Fruit fly (Drosophila melanogaster) whole organism, embryonic: ENCODE results near the gene CG9628.

Experiments used
- BEAF-32 ChIP-seq: fragments of 200-800 bp; sonication (Bioruptor generic); optimal IDR thresholded peaks from 3 replicates; lab custom pipeline; 2017; ENCODE audit warnings: missing biosample characterization, missing genetic modification characterization, mild to moderate bottlenecking, moderate library complexity, missing genetic modification reagents
- Bdp1 ChIP-seq: fragments of 200-800 bp; sonication (Bioruptor generic); optimal IDR thresholded peaks from 3 replicates; lab custom pipeline; 2016; ENCODE audit warnings: missing biosample characterization, missing genetic modification characterization
- CG10267 ChIP-seq: fragments of 200-800 bp; sonication (Bioruptor generic); optimal IDR thresholded peaks from 2 replicates; lab custom pipeline; 2018; ENCODE audit warnings: missing biosample characterization, mild to moderate bottlenecking, missing genetic modification characterization, moderate library complexity
- CG10462 ChIP-seq: fragments of 200-800 bp; sonication (Bioruptor generic); optimal IDR thresholded peaks from 2 replicates; lab custom pipeline; 2016; ENCODE audit warnings: missing biosample characterization, missing genetic modification characterization
- CG13424 ChIP-seq: fragments of 200-800 bp; sonication (Bioruptor generic); optimal IDR thresholded peaks from 2 replicates; lab custom pipeline; 2019; ENCODE audit warnings: missing biosample characterization, mild to moderate bottlenecking, missing genetic modification characterization, moderate library complexity
- CG13624 ChIP-seq: fragments of 200-800 bp; sonication (Bioruptor generic); optimal IDR thresholded peaks from 2 replicates; lab custom pipeline; 2016; ENCODE audit warnings: missing biosample characterization, missing genetic modification characterization
- CG15269 ChIP-seq: fragments of 200-800 bp; sonication (Bioruptor generic); optimal IDR thresholded peaks from 2 replicates; lab custom pipeline; 2018; ENCODE audit warnings: missing biosample characterization, mild to moderate bottlenecking, missing genetic modification characterization, moderate library complexity
- CG17612 ChIP-seq: fragments of 200-800 bp; sonication (Bioruptor generic); IDR thresholded peaks from 2 replicates; pipeline ENCODE4 v1.3.6; 2022; ENCODE audit warnings: missing biosample characterization, missing genetic modification characterization
- CG18476 ChIP-seq: fragments of 200-800 bp; sonication (Bioruptor generic); optimal IDR thresholded peaks from 2 replicates; lab custom pipeline; 2016; ENCODE audit warnings: missing biosample characterization, mild to moderate bottlenecking, missing genetic modification characterization
- CG2120 ChIP-seq: fragments of 200-800 bp; sonication (Bioruptor generic); optimal IDR thresholded peaks from 3 replicates; lab custom pipeline; 2016; ENCODE audit warnings: missing biosample characterization, missing genetic modification characterization
- CG2129 ChIP-seq: fragments of 200-800 bp; sonication (Bioruptor generic); IDR thresholded peaks from 2 replicates; pipeline ENCODE4 v1.3.6; 2022; ENCODE audit warnings: missing biosample characterization, missing genetic modification characterization; ENCODE audit not compliant: partially characterized antibody
- CG2678 ChIP-seq: fragments of 200-800 bp; sonication (Bioruptor generic); optimal IDR thresholded peaks from 3 replicates; lab custom pipeline; 2019; ENCODE audit warnings: missing biosample characterization, mild to moderate bottlenecking, missing genetic modification characterization, moderate library complexity
- CG3065 ChIP-seq: fragments of 200-800 bp; sonication (Bioruptor generic); optimal IDR thresholded peaks from 2 replicates; lab custom pipeline; 2016; ENCODE audit warnings: missing biosample characterization, missing genetic modification characterization
- CG31365 ChIP-seq: fragments of 200-800 bp; sonication (Bioruptor generic); optimal IDR thresholded peaks from 2 replicates; lab custom pipeline; 2018; ENCODE audit warnings: missing biosample characterization, mild to moderate bottlenecking, missing genetic modification characterization
- CG4328 ChIP-seq: fragments of 200-800 bp; sonication (Bioruptor generic); optimal IDR thresholded peaks from 3 replicates; lab custom pipeline; 2017; ENCODE audit warnings: missing biosample characterization, missing genetic modification reagents, missing genetic modification characterization
- CG4424 ChIP-seq: fragments of 200-800 bp; sonication (Bioruptor generic); optimal IDR thresholded peaks from 3 replicates; lab custom pipeline; 2016; ENCODE audit warnings: missing biosample characterization, missing genetic modification characterization
- CG6254 ChIP-seq: fragments of 200-800 bp; sonication (Bioruptor generic); optimal IDR thresholded peaks from 3 replicates; lab custom pipeline; 2017; ENCODE audit warnings: mild to moderate bottlenecking, missing biosample characterization, missing genetic modification reagents, missing genetic modification characterization
- CG7372 ChIP-seq: fragments of 200-800 bp; sonication (Bioruptor generic); IDR thresholded peaks from 2 replicates; pipeline ENCODE4 v1.3.6; 2022; ENCODE audit warnings: missing biosample characterization, missing genetic modification characterization
- CG7987 ChIP-seq: fragments of 200-800 bp; sonication (Bioruptor generic); optimal IDR thresholded peaks from 2 replicates; lab custom pipeline; 2018; ENCODE audit warnings: missing biosample characterization, mild to moderate bottlenecking, missing genetic modification characterization, moderate library complexity
- CG8290 ChIP-seq, 3 experiments: fragments of 200-800 bp; sonication (Bioruptor generic); optimal IDR thresholded peaks; 2 replicates each; lab custom pipeline; 2016 to 2019; ENCODE audit warnings: missing biosample characterization in 3 of 3, missing genetic modification characterization in 3 of 3, mild to moderate bottlenecking in 2 of 3, moderate library complexity in 1 of 3
- CG8924 ChIP-seq: fragments of 200-800 bp; optimal IDR thresholded peaks from 3 replicates; lab custom pipeline; 2019; ENCODE audit warnings: missing biosample characterization, mild to moderate bottlenecking, missing genetic modification characterization, moderate library complexity
- CG9932 ChIP-seq: fragments of 200-800 bp; sonication (Bioruptor generic); IDR thresholded peaks from 2 replicates; pipeline ENCODE4 v1.3.6; 2022; ENCODE audit warnings: missing biosample characterization, missing genetic modification characterization
- Drgx ChIP-seq: fragments of 200-800 bp; sonication (Bioruptor generic); IDR thresholded peaks from 2 replicates; pipeline ENCODE4 v1.3.6; 2022; ENCODE audit warnings: missing biosample characterization, missing genetic modification characterization
- HLH3B ChIP-seq: fragments of 200-800 bp; sonication (Bioruptor generic); IDR thresholded peaks from 2 replicates; pipeline ENCODE4 v1.3.6; 2022; ENCODE audit warnings: missing biosample characterization, missing genetic modification characterization
- Hr78 ChIP-seq, 2 experiments: fragments of 200-800 bp in 1 of 2; fragments of >200 bp in 1 of 2; sonication (Bioruptor generic) in 1 of 2; optimal IDR thresholded peaks; 2 replicates each; lab custom pipeline; 2017 to 2019; ENCODE audit warnings: missing biosample characterization in 2 of 2, missing genetic modification characterization in 2 of 2, mild to moderate bottlenecking in 1 of 2, moderate library complexity in 1 of 2
- NC2α ChIP-seq: fragments of 200-800 bp; sonication (Bioruptor generic); optimal IDR thresholded peaks from 2 replicates; lab custom pipeline; 2016; ENCODE audit warnings: missing biosample characterization, missing genetic modification characterization
- Oaz ChIP-seq: fragments of 200-800 bp; sonication (Bioruptor generic); IDR thresholded peaks from 2 replicates; pipeline ENCODE4 v1.3.6; 2022; ENCODE audit warnings: missing biosample characterization, missing genetic modification characterization
- Trl ChIP-seq, 3 experiments: fragments of >200 bp in 2 of 3; fragments of 200-800 bp in 1 of 3; sonication (Bioruptor generic) in 1 of 3; optimal IDR thresholded peaks; 2 replicates in 1 of 3; 3 replicates in 2 of 3; lab custom pipeline; 2016 to 2017; ENCODE audit warnings: missing biosample characterization in 1 of 3, missing genetic modification characterization in 1 of 3
- Xrp1 ChIP-seq: fragments of 200-800 bp; sonication (Bioruptor generic); IDR thresholded peaks from 2 replicates; pipeline ENCODE4 v1.3.6; 2022; ENCODE audit warnings: missing biosample characterization, missing genetic modification characterization
- ato ChIP-seq: fragments of 200-800 bp; sonication (Bioruptor generic); IDR thresholded peaks from 2 replicates; pipeline ENCODE4 v1.3.6; 2022; ENCODE audit warnings: missing biosample characterization, missing genetic modification characterization; ENCODE audit not compliant: partially characterized antibody
- az2 ChIP-seq: fragments of 200-800 bp; sonication (Bioruptor generic); optimal IDR thresholded peaks from 3 replicates; lab custom pipeline; 2016; ENCODE audit warnings: missing biosample characterization, missing genetic modification characterization
- bowl ChIP-seq: fragments of 200-800 bp; sonication (Bioruptor generic); IDR thresholded peaks from 2 replicates; pipeline ENCODE4 v1.3.6; 2022; ENCODE audit warnings: missing biosample characterization, missing genetic modification characterization
- cas ChIP-seq: fragments of 200-800 bp; sonication (Bioruptor generic); IDR thresholded peaks from 2 replicates; pipeline ENCODE4 v1.3.6; 2022; ENCODE audit warnings: missing biosample characterization, missing genetic modification characterization
- dan ChIP-seq: fragments of 200-800 bp; sonication (Bioruptor generic); IDR thresholded peaks from 2 replicates; pipeline ENCODE4 v1.3.6; 2022; ENCODE audit warnings: missing biosample characterization, missing genetic modification characterization
- dysf ChIP-seq: fragments of 200-800 bp; sonication (Bioruptor generic); IDR thresholded peaks from 3 replicates; pipeline ENCODE4 v1.3.6; 2022; ENCODE audit warnings: missing biosample characterization, missing genetic modification characterization
- gsb ChIP-seq: fragments of 200-800 bp; sonication (Bioruptor generic); IDR thresholded peaks from 2 replicates; pipeline ENCODE4 v1.3.6; 2022; ENCODE audit warnings: missing biosample characterization, missing genetic modification characterization
- ind ChIP-seq: fragments of 200-800 bp; sonication (Bioruptor generic); optimal IDR thresholded peaks from 3 replicates; lab custom pipeline; 2016; ENCODE audit warnings: missing biosample characterization, missing genetic modification characterization
- inv ChIP-seq: fragments of 200-800 bp; sonication (Bioruptor generic); IDR thresholded peaks from 2 replicates; pipeline ENCODE4 v1.3.6; 2022; ENCODE audit warnings: missing biosample characterization, missing genetic modification characterization; ENCODE audit not compliant: partially characterized antibody
- lab ChIP-seq: fragments of 200-800 bp; sonication (Bioruptor generic); optimal IDR thresholded peaks from 3 replicates; lab custom pipeline; 2017; ENCODE audit warnings: missing biosample characterization, missing genetic modification characterization, mild to moderate bottlenecking, moderate library complexity, missing genetic modification reagents
- lilli ChIP-seq: fragments of 200-800 bp; sonication (Bioruptor generic); optimal IDR thresholded peaks from 3 replicates; lab custom pipeline; 2016; ENCODE audit warnings: missing biosample characterization, missing genetic modification characterization
- mirr ChIP-seq: fragments of 200-800 bp; sonication (Bioruptor generic); optimal IDR thresholded peaks from 3 replicates; lab custom pipeline; 2018; ENCODE audit warnings: missing biosample characterization, mild to moderate bottlenecking, missing genetic modification characterization
- nerfin-2 ChIP-seq: fragments of 200-800 bp; sonication (Bioruptor generic); IDR thresholded peaks from 2 replicates; pipeline ENCODE4 v1.3.6; 2022; ENCODE audit warnings: missing biosample characterization, missing genetic modification characterization; ENCODE audit not compliant: partially characterized antibody
- phol ChIP-seq: fragments of 200-800 bp; sonication (Bioruptor generic); optimal IDR thresholded peaks from 3 replicates; lab custom pipeline; 2018; ENCODE audit warnings: missing biosample characterization, mild to moderate bottlenecking, missing genetic modification characterization, moderate library complexity
- sens-2 ChIP-seq: fragments of 200-800 bp; sonication (Bioruptor generic); IDR thresholded peaks from 2 replicates; pipeline ENCODE4 v1.3.6; 2022; ENCODE audit warnings: missing biosample characterization, missing genetic modification characterization
- shn ChIP-seq: fragments of 200-800 bp; sonication (Bioruptor generic); optimal IDR thresholded peaks from 3 replicates; lab custom pipeline; 2016; ENCODE audit warnings: missing biosample characterization, missing genetic modification characterization
- vfl ChIP-seq: fragments of 200-800 bp; sonication (Bioruptor generic); optimal IDR thresholded peaks from 2 replicates; lab custom pipeline; 2016; ENCODE audit warnings: missing biosample characterization, missing genetic modification characterization
- z ChIP-seq: fragments of 200-800 bp; sonication (Bioruptor generic); IDR thresholded peaks from 3 replicates; pipeline ENCODE4 v1.3.6; 2022; ENCODE audit warnings: missing biosample characterization, missing genetic modification characterization
- zfh1 ChIP-seq: fragments of 200-800 bp; sonication (Bioruptor generic); IDR thresholded peaks from 3 replicates; pipeline ENCODE4 v1.3.6; 2022; ENCODE audit warnings: missing biosample characterization, missing genetic modification characterization

The CG9628 gene

dm6 chr3L:14672387-14673110 lies 50.0 kb downstream of the CG9628 start, which contains the start of the genes CG43121 and ome (continued):
- no peak for TF ChIP-seq dan (GFP tag; lab: Robert Waterston, UW)
- TF ChIP-seq CG2129: no peak
- TF ChIP-seq CG2120 (GFP tag; lab: Kevin White, UChicago): peak; percentile 20
- TF ChIP-seq az2 (GFP tag; lab: Kevin White, UChicago): peak; percentile 12
- peak; percentile 39 to 41 for TF ChIP-seq Trl (optimal IDR thresholded peaks at IDR 0.05; lab: Kevin White, UChicago)
- TF ChIP-seq Trl (GFP tag; optimal IDR thresholded peaks at IDR 0.05; lab: Kevin White, UChicago): no peak
- no peak for TF ChIP-seq CG3065 (GFP tag; lab: Kevin White, UChicago)
- no peak for TF ChIP-seq ato (GFP tag; lab: Robert Waterston, UW)
- peak; percentile 18 for TF ChIP-seq lilli (GFP tag; lab: Kevin White, UChicago)
- TF ChIP-seq CG10462 (GFP tag; lab: Kevin White, UChicago): no peak
- peak; percentile 35 for TF ChIP-seq CG4328
- no peak for TF ChIP-seq CG18476 (GFP tag; lab: Kevin White, UChicago)
- TF ChIP-seq Drgx: peak; percentile 37; the same call in 1 of the 2 replicates
- peak in 1 of 2 experiments; percentile 36 for TF ChIP-seq Hr78 (GFP tag; optimal IDR thresholded peaks at IDR 0.05; lab: Kevin White, UChicago)
- TF ChIP-seq CG8290 (GFP tag; optimal IDR thresholded peaks at IDR 0.05; lab: Kevin White, UChicago): no peak
- TF ChIP-seq CG8290 (tag; optimal IDR thresholded peaks at IDR 0.05; lab: Kevin White, UChicago): peak in 1 of 2 experiments; percentile 6
- TF ChIP-seq CG31365 (tag; lab: Kevin White, UChicago): no peak
- TF ChIP-seq HLH3B: peak; percentile 37; the same call in 1 of the 2 replicates
- peak; percentile 12 for TF ChIP-seq CG13624
- no peak for TF ChIP-seq ind (GFP tag; lab: Kevin White, UChicago)
- peak; percentile 46; the same call in 1 of the 3 replicates for TF ChIP-seq zfh1
- TF ChIP-seq sens-2 (GFP tag; lab: Robert Waterston, UW): 0 out of 2 replicates have a peak, but pooled peaks have one; percentile 17
- TF ChIP-seq inv (GFP tag; lab: Robert Waterston, UW): no peak
- no peak for TF ChIP-seq phol (tag; lab: Kevin White, UChicago)
- TF ChIP-seq BEAF-32: no peak
- TF ChIP-seq CG4424: no peak
- TF ChIP-seq dysf (GFP tag; lab: Robert Waterston, UW): 0 out of 3 replicates have a peak, but pooled peaks have one; percentile 10
- peak; percentile 34 for TF ChIP-seq lab (GFP tag; lab: Kevin White, UChicago)
- TF ChIP-seq CG7372 (GFP tag; lab: Robert Waterston, UW): no peak
- TF ChIP-seq bowl: no peak
- no peak for TF ChIP-seq nerfin-2 (GFP tag; lab: Robert Waterston, UW)
- TF ChIP-seq Xrp1 (GFP tag; lab: Robert Waterston, UW): peak; percentile 29; the same call in 1 of the 2 replicates
- peak; percentile 6 for TF ChIP-seq CG8924
- no peak for TF ChIP-seq CG2678 (tag; lab: Kevin White, UChicago)
- no peak for TF ChIP-seq Oaz
- TF ChIP-seq cas: no peak
- peak; percentile 59; the same call in 1 of the 3 replicates for TF ChIP-seq z (GFP tag; lab: Robert Waterston, UW)
- TF ChIP-seq mirr: peak; percentile 21
- peak; percentile 21 for TF ChIP-seq CG13424
- TF ChIP-seq CG7987 (GFP tag; lab: Kevin White, UChicago): peak; percentile 11
- no peak for TF ChIP-seq CG6254 (GFP tag; lab: Kevin White, UChicago)
- no peak for TF ChIP-seq NC2α (GFP tag; lab: Kevin White, UChicago)
- peak; percentile 22 for TF ChIP-seq CG10267 (tag; lab: Kevin White, UChicago)
- no peak for TF ChIP-seq gsb (GFP tag; lab: Robert Waterston, UW)
- TF ChIP-seq shn: peak; percentile 27
- TF ChIP-seq Bdp1 (GFP tag; lab: Kevin White, UChicago): peak; percentile 20
- TF ChIP-seq vfl: no peak
- TF ChIP-seq CG9932 (GFP tag; lab: Robert Waterston, UW): peak; percentile 44; the same call in 1 of the 2 replicates
- TF ChIP-seq CG17612 (GFP tag; lab: Robert Waterston, UW): no peak
- TF ChIP-seq CG15269 (tag; lab: Kevin White, UChicago): peak; percentile 28
